Worm (Caenorhabditis elegans): ENCODE results near the gene srg-40.

DNA sequence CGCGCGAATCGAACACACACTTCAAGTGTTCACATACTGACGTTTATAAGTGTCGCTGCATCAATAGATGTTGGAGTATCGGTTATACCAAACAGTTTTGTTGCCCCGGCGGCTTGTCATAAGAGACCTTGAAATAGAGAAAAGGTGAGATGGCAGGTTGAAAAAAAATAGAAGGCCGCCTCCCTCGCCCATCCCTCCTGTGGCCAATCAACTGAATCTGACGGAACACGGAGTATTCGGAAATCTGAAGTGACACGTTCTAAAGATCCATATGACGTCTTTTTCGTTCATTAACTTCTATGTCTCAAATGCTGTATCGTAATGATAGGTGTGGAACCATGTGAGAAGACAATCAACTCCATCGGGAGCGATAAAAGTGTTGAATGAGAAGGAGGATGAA is 35.1 kb upstream of the srg-40 start:
- no peak for TF ChIP-seq ama-1 (optimal IDR thresholded peaks at IDR 0.05)
- TF ChIP-seq flt-1 (GFP tag; IDR thresholded peaks at IDR 0.05) = no peak
